Fruit fly (Drosophila melanogaster): ENCODE data around the gene Nepl21.

- TF ChIP-seq Clk (GFP tag; optimal IDR thresholded peaks at IDR 0.05) (no peak), kay (GFP tag; ENCODE audit: borderline replicate concordance) (no peak), cic (GFP tag; optimal IDR thresholded peaks at IDR 0.05) (no peak), CG1620 (GFP tag; optimal IDR thresholded peaks at IDR 0.05) (no peak), bab1 (GFP tag; optimal IDR thresholded peaks at IDR 0.05) (no peak), CG5204 (GFP tag; optimal IDR thresholded peaks at IDR 0.05) (no peak)
These were observed 21.4 kb downstream of the Nepl21 start for dm6 chr3R:28904816-28905435.
